Fruit fly (Drosophila melanogaster) whole organism, pupa: ENCODE results near the gene mu2.
A peak's percentile ranks its signal among the peaks of the same experiment; 100 is the strongest.

Source experiments
- CG14655 ChIP-seq: fragments of 200-800 bp; sonication (Bioruptor generic); optimal IDR thresholded peaks from 3 replicates; lab custom pipeline; 2017; ENCODE audit warnings: mild to moderate bottlenecking, missing biosample characterization, missing genetic modification reagents, missing genetic modification characterization
- CG17806 ChIP-seq: fragments of 200-800 bp; sonication (Bioruptor generic); optimal IDR thresholded peaks from 2 replicates; lab custom pipeline; 2018; ENCODE audit warnings: missing biosample characterization, mild to moderate bottlenecking, missing genetic modification characterization, moderate library complexity
- CG32121 ChIP-seq: fragments of 200-800 bp; sonication (Bioruptor generic); IDR thresholded peaks from 2 replicates; pipeline ENCODE4 v1.3.6; 2022; ENCODE audit warnings: missing biosample characterization, missing genetic modification characterization
- CG34367 ChIP-seq: fragments of 200-800 bp; sonication (Bioruptor generic); optimal IDR thresholded peaks from 2 replicates; lab custom pipeline; 2018; ENCODE audit warnings: missing biosample characterization, mild to moderate bottlenecking, missing genetic modification characterization
- CG9948 ChIP-seq: fragments of 200-800 bp; sonication (Bioruptor generic); optimal IDR thresholded peaks from 2 replicates; lab custom pipeline; 2018; ENCODE audit warnings: missing biosample characterization, mild to moderate bottlenecking, missing genetic modification characterization, moderate library complexity

DNA sequence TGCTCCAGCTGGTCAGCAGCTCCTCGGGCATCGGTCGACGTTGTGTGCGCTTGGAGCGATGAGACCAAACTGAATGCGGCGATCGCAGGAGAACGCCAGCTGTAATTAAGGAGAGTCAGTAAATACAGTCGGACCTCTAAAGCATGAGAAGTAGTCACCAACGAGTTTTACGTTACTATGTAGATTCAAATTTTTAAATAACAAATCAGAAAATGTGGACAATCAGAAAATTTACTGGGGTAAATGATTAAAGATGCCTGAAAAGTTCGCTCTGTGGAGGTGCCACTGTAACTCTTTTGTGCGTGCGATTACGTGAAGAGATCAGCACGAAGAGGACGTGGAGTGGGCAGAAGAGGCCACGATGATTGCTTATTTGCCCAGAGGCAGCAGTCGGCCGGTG, 15.7 kb upstream of the mu2 start, which contains the start of gene SCOT:
- peak; percentile 97 for TF ChIP-seq CG14655 (GFP tag; lab: Kevin White, UChicago)
- TF ChIP-seq CG32121 (GFP tag; lab: Robert Waterston, UW), result peak; percentile 97
- TF ChIP-seq CG34367 (tag; lab: Kevin White, UChicago), result peak; percentile 93
- TF ChIP-seq CG9948 (tag; lab: Kevin White, UChicago), result peak; percentile 87
- TF ChIP-seq CG17806 (tag; lab: Kevin White, UChicago), result peak; percentile 92
